Worm (Caenorhabditis elegans): ENCODE results near the gene Y81G3A.4.
"Not testable (repeated sequence)": the region's sequence is repeated elsewhere in the genome, so short reads cannot be mapped to it uniquely, and the experiment has no call there.

Gene Y81G3A.4

ce11 chrII:13080607-13081006 lies 10.6 kb upstream of the Y81G3A.4 start, which contains the start of gene Y81G3A.2:
Gene Y81G3A.2 (plus strand): TSS chrII:13080907.
- TF ChIP-seq gei-8 (GFP tag; optimal IDR thresholded peaks at IDR 0.05); mxl-2 (GFP tag; conservative IDR thresholded peaks at IDR 0.05); nhr-76 (tag; optimal IDR thresholded peaks at IDR 0.05): not testable (repeated sequence)

ce11 chrII:13082403-13082802 lies 8.8 kb upstream of the Y81G3A.4 start, which contains the start of gene Y81G3A.6:
Gene Y81G3A.6 (minus strand): TSS chrII:13082503.
- not testable (repeated sequence) for TF ChIP-seq nhr-111 (GFP tag; optimal IDR thresholded peaks at IDR 0.05); set-16 (GFP tag; IDR thresholded peaks at IDR 0.05); duxl-1 (tag; optimal IDR thresholded peaks at IDR 0.05; ENCODE audit: poor library complexity)

ce11 chrII:13083752-13084214 lies 7.4 kb upstream of the Y81G3A.4 start, which contains the start of the genes Y81G3A.1 and gcn-2:
Gene Y81G3A.1 (minus strand): TSS chrII:13083926.
Gene gcn-2 (plus strand): TSS chrII:13084164.
- TF ChIP-seq T26A8.4 (GFP tag; IDR thresholded peaks at IDR 0.05) (no peak), dmd-6 (GFP tag; IDR thresholded peaks at IDR 0.05) (no peak), jun-1 (tag; optimal IDR thresholded peaks at IDR 0.05) (no peak), nhr-6 (tag; optimal IDR thresholded peaks at IDR 0.05) (peak; percentile 2), daf-16 (GFP tag; optimal IDR thresholded peaks at IDR 0.05) (no peak), daf-16 (tag; optimal IDR thresholded peaks at IDR 0.05) (no peak), dpl-1 (GFP tag; optimal IDR thresholded peaks at IDR 0.05) (peak; percentile 96), ZK546.5 (tag; optimal IDR thresholded peaks at IDR 0.05) (no peak), R02D3.7 (tag; optimal IDR thresholded peaks at IDR 0.05) (no peak), lin-38 (GFP tag; IDR thresholded peaks at IDR 0.05) (peak; percentile 58), madf-9 (GFP tag; conservative IDR thresholded peaks at IDR 0.05) (no peak), mdt-29 (GFP tag; IDR thresholded peaks at IDR 0.05) (no peak), mes-2 (tag; optimal IDR thresholded peaks at IDR 0.05; ENCODE audit: poor library complexity, severe bottlenecking) (peak; percentile 82), zip-11 (GFP tag; IDR thresholded peaks at IDR 0.05) (no peak)

- TF ChIP-seq duxl-1 (tag; optimal IDR thresholded peaks at IDR 0.05; ENCODE audit: poor library complexity) (no peak), unc-62 (GFP tag; optimal IDR thresholded peaks at IDR 0.05 in 1 of 2) (peak in 1 of 2 experiments; percentile 80), unc-62 (tag; optimal IDR thresholded peaks at IDR 0.05) (no peak), aha-1 (tag) (peak; percentile 92), lir-3 (tag; optimal IDR thresholded peaks at IDR 0.05) (no peak), F26F4.8 (GFP tag; conservative IDR thresholded peaks at IDR 0.05) (no peak)
Measured at ce11 chrII:13085951-13086350, 5.3 kb upstream of the Y81G3A.4 start.

- TF ChIP-seq nhr-111 (GFP tag; optimal IDR thresholded peaks at IDR 0.05) (no peak), unc-62 (GFP tag; optimal IDR thresholded peaks at IDR 0.05 in 1 of 2) (peak in 1 of 2 experiments; percentile 4), unc-62 (tag; optimal IDR thresholded peaks at IDR 0.05) (no peak), nhr-42 (GFP tag; IDR thresholded peaks at IDR 0.05) (no peak), lim-7 (GFP tag; IDR thresholded peaks at IDR 0.05) (no peak), F37D6.2 (tag; optimal IDR thresholded peaks at IDR 0.05) (no peak), nhr-102 (tag; optimal IDR thresholded peaks at IDR 0.05) (no peak)
Measured at ce11 chrII:13091857-13092256, 634 bp downstream of the Y81G3A.4 start.

ce11 chrII:13096345-13096744 lies 5.1 kb downstream of the Y81G3A.4 start:
- TF ChIP-seq daf-16 (GFP tag; optimal IDR thresholded peaks at IDR 0.05): no peak
- no peak for TF ChIP-seq daf-16 (tag; optimal IDR thresholded peaks at IDR 0.05)
- TF ChIP-seq T26A8.4 (GFP tag; IDR thresholded peaks at IDR 0.05): no peak
- TF ChIP-seq set-16 (GFP tag; IDR thresholded peaks at IDR 0.05): peak; percentile 88
- TF ChIP-seq egl-43 (GFP tag; IDR thresholded peaks at IDR 0.05): 0 out of 2 replicates have a peak, but pooled peaks have one; percentile 27

Measured in whole organism, L4 larva.